Fruit fly (Drosophila melanogaster): ENCODE data around the gene ru.
A peak's percentile ranks its signal among the peaks of the same experiment; 100 is the strongest.

The ru gene

dm6 chr3L:1348935-1349334 is 21.5 kb upstream of the ru start (continued):
- TF ChIP-seq CHES-1-like (GFP tag; optimal IDR thresholded peaks at IDR 0.05) (no peak), CG2678 (tag; optimal IDR thresholded peaks at IDR 0.05) (no peak), tx (GFP tag; optimal IDR thresholded peaks at IDR 0.05) (no peak), CG12071 (GFP tag; optimal IDR thresholded peaks at IDR 0.05) (no peak), tio (GFP tag; optimal IDR thresholded peaks at IDR 0.05) (peak; percentile 30), Aef1 (GFP tag; IDR thresholded peaks at IDR 0.05) (no peak), ase (GFP tag; IDR thresholded peaks at IDR 0.05) (peak; percentile 6; the same call in 1 of the 3 replicates), fd3F (GFP tag; optimal IDR thresholded peaks at IDR 0.05) (no peak), CG7987 (GFP tag; optimal IDR thresholded peaks at IDR 0.05) (no peak), salm (tag; optimal IDR thresholded peaks at IDR 0.05) (no peak), Kr (GFP tag; optimal IDR thresholded peaks at IDR 0.05) (no peak), CG8359 (GFP tag; optimal IDR thresholded peaks at IDR 0.05; ENCODE audit: borderline replicate concordance) (no peak), CG42726 (GFP tag; IDR thresholded peaks at IDR 0.05; ENCODE audit: partially characterized antibody) (no peak), CG10147 (GFP tag; optimal IDR thresholded peaks at IDR 0.05) (no peak), pan (optimal IDR thresholded peaks at IDR 0.05) (no peak), pan (GFP tag; optimal IDR thresholded peaks at IDR 0.05 in 1 of 2, IDR thresholded peaks at IDR 0.05 in 1 of 2) (no peak), MTF-1 (GFP tag; optimal IDR thresholded peaks at IDR 0.05; ENCODE audit: borderline replicate concordance) (no peak), tin (GFP tag; optimal IDR thresholded peaks at IDR 0.05) (no peak), p53 (GFP tag; optimal IDR thresholded peaks at IDR 0.05) (no peak), peb (GFP tag; IDR thresholded peaks at IDR 0.05) (no peak), CG11560 (tag; IDR thresholded peaks at IDR 0.05) (no peak), abd-A (tag; optimal IDR thresholded peaks at IDR 0.05) (no peak), wdn (GFP tag; IDR thresholded peaks at IDR 0.05) (no peak), sqz (GFP tag; optimal IDR thresholded peaks at IDR 0.05) (no peak), insv (GFP tag; optimal IDR thresholded peaks at IDR 0.05) (no peak), Gug (GFP tag; IDR thresholded peaks at IDR 0.05) (no peak), BtbVII (GFP tag; optimal IDR thresholded peaks at IDR 0.05) (no peak), CG33213 (GFP tag; optimal IDR thresholded peaks at IDR 0.05) (no peak), CG2202 (tag; optimal IDR thresholded peaks at IDR 0.05) (no peak), cato (GFP tag; optimal IDR thresholded peaks at IDR 0.05; ENCODE audit: borderline replicate concordance) (no peak), CG8944 (GFP tag; optimal IDR thresholded peaks at IDR 0.05) (no peak), run (tag; optimal IDR thresholded peaks at IDR 0.05) (no peak), ara (GFP tag; IDR thresholded peaks at IDR 0.05) (0 out of 2 replicates have a peak, but pooled peaks have one; percentile 29), wor (GFP tag; IDR thresholded peaks at IDR 0.05) (no peak), cas (GFP tag; IDR thresholded peaks at IDR 0.05) (no peak), Chrac-16 (GFP tag; optimal IDR thresholded peaks at IDR 0.05) (no peak), lab (GFP tag; optimal IDR thresholded peaks at IDR 0.05) (no peak), ERR (GFP tag; optimal IDR thresholded peaks at IDR 0.05) (no peak), CG6854 (GFP tag; optimal IDR thresholded peaks at IDR 0.05) (no peak), Hmr (GFP tag; optimal IDR thresholded peaks at IDR 0.05) (no peak), lola (GFP tag; optimal IDR thresholded peaks at IDR 0.05) (peak in 1 of 3 experiments; percentile 14), CG2712 (tag; optimal IDR thresholded peaks at IDR 0.05) (no peak), sna (GFP tag; IDR thresholded peaks at IDR 0.05; ENCODE audit: partially characterized antibody) (no peak), gem (tag; optimal IDR thresholded peaks at IDR 0.05) (peak; percentile 21), bigmax (GFP tag; optimal IDR thresholded peaks at IDR 0.05) (no peak), CG7839 (tag; optimal IDR thresholded peaks at IDR 0.05) (no peak), Neu2 (GFP tag; optimal IDR thresholded peaks at IDR 0.05; ENCODE audit: borderline replicate concordance) (no peak), CG11247 (GFP tag; IDR thresholded peaks at IDR 0.05) (no peak), ems (GFP tag; optimal IDR thresholded peaks at IDR 0.05) (no peak), CG7556 (GFP tag; optimal IDR thresholded peaks at IDR 0.05) (no peak)

Measured in whole organism, embryonic.